Worm (Caenorhabditis elegans): Measurements from ENCODE around the gene rep-1.
A peak's percentile ranks its signal among the peaks of the same experiment; 100 is the strongest.

rep-1 gene

ce11 chrIII:1610938-1611337 is 40.8 kb downstream of the rep-1 start:
- no peak for TF ChIP-seq aptf-3 (GFP tag; IDR thresholded peaks at IDR 0.05)
- peak; percentile 27; the same call in 1 of the 2 replicates for TF ChIP-seq mcd-1 (GFP tag; IDR thresholded peaks at IDR 0.05)

- TF ChIP-seq lin-54 (GFP tag; optimal IDR thresholded peaks at IDR 0.05) (no peak), hsf-1 (GFP tag; IDR thresholded peaks at IDR 0.05) (peak; percentile 68), lin-40 (tag; optimal IDR thresholded peaks at IDR 0.05) (no peak), lin-35 (GFP tag; optimal IDR thresholded peaks at IDR 0.05) (no peak), madf-8 (GFP tag; conservative IDR thresholded peaks at IDR 0.05) (peak; percentile 59), madf-6 (GFP tag; IDR thresholded peaks at IDR 0.05) (peak; percentile 85), attf-6 (GFP tag; IDR thresholded peaks at IDR 0.05) (no peak), ceh-58 (GFP tag; IDR thresholded peaks at IDR 0.05) (no peak), lin-26 (GFP tag; IDR thresholded peaks at IDR 0.05) (no peak), bed-2 (GFP tag; IDR thresholded peaks at IDR 0.05) (no peak), madf-10 (tag; optimal IDR thresholded peaks at IDR 0.05) (no peak), F49E8.2 (tag; optimal IDR thresholded peaks at IDR 0.05; ENCODE audit: insufficient read depth) (no peak), C17E4.6 (GFP tag; IDR thresholded peaks at IDR 0.05) (0 out of 2 replicates have a peak, but pooled peaks have one; percentile 24), Y53F4B.3 (GFP tag; IDR thresholded peaks at IDR 0.05) (no peak), ceh-91 (GFP tag; IDR thresholded peaks at IDR 0.05) (0 out of 2 replicates have a peak, but pooled peaks have one; percentile 26), lag-1 (GFP tag; IDR thresholded peaks at IDR 0.05) (no peak), ekl-4 (GFP tag; IDR thresholded peaks at IDR 0.05) (0 out of 2 replicates have a peak, but pooled peaks have one; percentile 14), F39B2.1 (GFP tag; IDR thresholded peaks at IDR 0.05) (no peak), pha-4 (tag; optimal IDR thresholded peaks at IDR 0.05) (no peak), akir-1 (GFP tag; optimal IDR thresholded peaks at IDR 0.05) (no peak), efl-1 (GFP tag; optimal IDR thresholded peaks at IDR 0.05) (peak; percentile 75), F57C9.4 (tag; optimal IDR thresholded peaks at IDR 0.05) (no peak), zfh-2 (GFP tag; conservative IDR thresholded peaks at IDR 0.05) (peak; percentile 62; the same call in 1 of the 2 replicates), mes-4 (tag; optimal IDR thresholded peaks at IDR 0.05) (no peak), lir-1 (GFP tag; conservative IDR thresholded peaks at IDR 0.05) (no peak), repo-1 (tag; optimal IDR thresholded peaks at IDR 0.05) (no peak), ZK185.1 (tag; optimal IDR thresholded peaks at IDR 0.05; ENCODE audit: poor library complexity, severe bottlenecking) (no peak), madf-3 (GFP tag; IDR thresholded peaks at IDR 0.05) (0 out of 2 replicates have a peak, but pooled peaks have one; percentile 54), nhr-90 (tag; optimal IDR thresholded peaks at IDR 0.05) (no peak), cebp-2 (GFP tag; IDR thresholded peaks at IDR 0.05) (no peak), rcor-1 (GFP tag; IDR thresholded peaks at IDR 0.05) (no peak), Y56A3A.18 (GFP tag; IDR thresholded peaks at IDR 0.05) (no peak), atf-7 (tag; optimal IDR thresholded peaks at IDR 0.05) (no peak), nhr-27 (tag; optimal IDR thresholded peaks at IDR 0.05) (no peak), sdz-38 (tag; optimal IDR thresholded peaks at IDR 0.05) (no peak), ztf-22 (GFP tag; optimal IDR thresholded peaks at IDR 0.05) (no peak), ztf-6 (GFP tag; IDR thresholded peaks at IDR 0.05) (no peak), F23B12.7 (tag; optimal IDR thresholded peaks at IDR 0.05; ENCODE audit: insufficient read depth) (no peak)
Measured at ce11 chrIII:1612974-1613568, 43.0 kb downstream of the rep-1 start.

Data from whole organism, young adult.